Worm (Caenorhabditis elegans) whole organism, mixed stage, embryonic: ENCODE results near the gene C18B10.6.

Source experiments
- ham-2 ChIP-seq: fragments of 200-800 bp; sonication (Bioruptor generic); optimal IDR thresholded peaks from 2 replicates; lab custom pipeline; 2018; ENCODE audit warnings: mild to moderate bottlenecking, missing genetic modification characterization, missing compliant biosample characterization
- nhr-76 ChIP-seq: sonication (generic microtip); optimal IDR thresholded peaks from 2 replicates; lab custom pipeline; 2017; ENCODE audit warnings: missing biosample characterization, missing genetic modification characterization
- sptf-1 ChIP-seq: sonication (generic microtip); optimal IDR thresholded peaks from 2 replicates; lab custom pipeline; 2017; ENCODE audit warnings: mild to moderate bottlenecking, missing genetic modification characterization, moderate library complexity, missing compliant biosample characterization
- unc-39 ChIP-seq: fragments of 150-350 bp; optimal IDR thresholded peaks from 2 replicates; lab custom pipeline; 2014; ENCODE audit warnings: missing biosample characterization, missing genetic modification characterization

DNA sequence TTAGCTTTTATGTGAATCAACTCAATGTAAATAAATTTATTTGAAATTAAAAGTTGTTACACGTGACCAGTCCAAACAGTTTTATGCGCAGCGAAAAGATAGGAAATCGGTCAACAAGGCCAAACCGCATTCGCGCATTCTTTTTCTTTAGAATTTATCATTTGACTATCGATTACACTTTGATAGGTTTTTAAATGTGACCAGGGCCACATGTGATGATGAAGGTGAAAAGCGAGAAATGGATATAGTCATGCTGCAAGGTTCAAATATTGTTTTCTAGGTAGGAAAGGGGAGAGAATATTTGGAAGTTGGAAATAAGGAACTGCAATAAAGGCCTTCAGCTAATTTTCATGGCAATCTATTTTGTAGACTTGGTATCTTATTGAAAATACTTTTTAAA lies 43.9 kb downstream of the C18B10.6 start:
- TF ChIP-seq sptf-1 (tag; lab: Kevin White, UChicago) (no peak), unc-39 (tag; lab: Kevin White, UChicago) (no peak), ham-2 (GFP tag; lab: Kevin White, UChicago) (no peak), nhr-76 (no peak)
